Fruit fly (Drosophila melanogaster) whole organism, embryonic: ENCODE results near the gene Nf1.

Experiments
- ATbp ChIP-seq: fragments of 200-800 bp; sonication (Bioruptor generic); optimal IDR thresholded peaks from 2 replicates; lab custom pipeline; 2017; ENCODE audit warnings: missing biosample characterization, mild to moderate bottlenecking, missing genetic modification characterization, missing genetic modification reagents
- Antp ChIP-seq: fragments of 200-800 bp; sonication (Bioruptor generic); optimal IDR thresholded peaks from 3 replicates; lab custom pipeline; 2016; ENCODE audit warnings: missing biosample characterization, missing genetic modification characterization
- B-H2 ChIP-seq: fragments of 200-800 bp; sonication (Bioruptor generic); optimal IDR thresholded peaks from 2 replicates; lab custom pipeline; 2018; ENCODE audit warnings: missing biosample characterization, mild to moderate bottlenecking, missing genetic modification characterization
- CG12104 ChIP-seq: fragments of 200-800 bp; sonication (Bioruptor generic); optimal IDR thresholded peaks from 3 replicates; lab custom pipeline; 2016; ENCODE audit warnings: missing biosample characterization, missing genetic modification characterization
- CG1233 ChIP-seq: fragments of 200-800 bp; sonication (Bioruptor generic); optimal IDR thresholded peaks from 4 replicates; lab custom pipeline; 2018; ENCODE audit warnings: missing biosample characterization, mild to moderate bottlenecking, missing genetic modification characterization
- CG15479 ChIP-seq: fragments of 200-800 bp; sonication (Bioruptor generic); optimal IDR thresholded peaks from 3 replicates; lab custom pipeline; 2019; ENCODE audit warnings: missing biosample characterization, mild to moderate bottlenecking, missing genetic modification characterization, moderate library complexity
- CG1602 ChIP-seq: fragments of 200-800 bp; sonication (Bioruptor generic); optimal IDR thresholded peaks from 3 replicates; lab custom pipeline; 2016; ENCODE audit warnings: missing biosample characterization, missing genetic modification characterization
- CG17359 ChIP-seq: fragments of 200-800 bp; sonication (Bioruptor generic); optimal IDR thresholded peaks from 3 replicates; lab custom pipeline; 2018; ENCODE audit warnings: missing biosample characterization, mild to moderate bottlenecking, missing genetic modification characterization, moderate library complexity
- CG18476 ChIP-seq: fragments of 200-800 bp; sonication (Bioruptor generic); optimal IDR thresholded peaks from 2 replicates; lab custom pipeline; 2016; ENCODE audit warnings: missing biosample characterization, mild to moderate bottlenecking, missing genetic modification characterization
- CG6175 ChIP-seq: fragments of 200-800 bp; sonication (Bioruptor generic); IDR thresholded peaks from 3 replicates; pipeline ENCODE4 v1.3.6; 2022; ENCODE audit warnings: missing biosample characterization, missing genetic modification characterization
- CG6813 ChIP-seq: fragments of 200-800 bp; sonication (Bioruptor generic); optimal IDR thresholded peaks from 2 replicates; lab custom pipeline; 2017; ENCODE audit warnings: missing biosample characterization, missing genetic modification characterization, mild to moderate bottlenecking, moderate library complexity, missing genetic modification reagents
- CG8944 ChIP-seq: fragments of 200-800 bp; sonication (Bioruptor generic); optimal IDR thresholded peaks from 3 replicates; lab custom pipeline; 2016; ENCODE audit warnings: missing biosample characterization, missing genetic modification characterization
- CG9932 ChIP-seq: fragments of 200-800 bp; sonication (Bioruptor generic); IDR thresholded peaks from 2 replicates; pipeline ENCODE4 v1.3.6; 2022; ENCODE audit warnings: missing biosample characterization, missing genetic modification characterization
- Dad ChIP-seq: fragments of 200-800 bp; sonication (Bioruptor generic); optimal IDR thresholded peaks from 3 replicates; lab custom pipeline; 2016; ENCODE audit warnings: missing biosample characterization, missing genetic modification characterization
- Dbx ChIP-seq: fragments of 200-800 bp; sonication (Bioruptor generic); IDR thresholded peaks from 3 replicates; pipeline ENCODE4 v1.3.6; 2022; ENCODE audit warnings: missing biosample characterization, missing genetic modification characterization
- Elba2 ChIP-seq: fragments of 200-800 bp; sonication (Bioruptor generic); optimal IDR thresholded peaks from 3 replicates; lab custom pipeline; 2016; ENCODE audit warnings: missing biosample characterization, missing genetic modification characterization
- Hand ChIP-seq: fragments of 200-800 bp; sonication (Bioruptor generic); optimal IDR thresholded peaks from 2 replicates; lab custom pipeline; 2017; ENCODE audit warnings: mild to moderate bottlenecking, missing biosample characterization, missing genetic modification reagents, missing genetic modification characterization
- Lpt ChIP-seq: fragments of >200 bp; optimal IDR thresholded peaks from 2 replicates; lab custom pipeline; 2018; ENCODE audit warnings: missing biosample characterization, missing genetic modification characterization
- Med ChIP-seq: fragments of 200-800 bp; sonication (Bioruptor generic); peaks from one replicate; lab custom pipeline; 2016; ENCODE audit warnings: missing biosample characterization, missing genetic modification characterization, mild to moderate bottlenecking, inconsistent platforms, moderate library complexity
- Optix ChIP-seq: fragments of 200-800 bp; sonication (Bioruptor generic); IDR thresholded peaks from 3 replicates; pipeline ENCODE4 v1.3.6; 2022; ENCODE audit warnings: missing biosample characterization, missing genetic modification characterization
- Ptx1 ChIP-seq: fragments of 200-800 bp; sonication (Bioruptor generic); IDR thresholded peaks from 2 replicates; pipeline ENCODE4 v1.3.6; 2022; ENCODE audit warnings: missing biosample characterization, missing genetic modification characterization
- Sry-δ ChIP-seq: fragments of 200-800 bp; sonication (Bioruptor generic); optimal IDR thresholded peaks from 2 replicates; lab custom pipeline; 2016; ENCODE audit warnings: missing biosample characterization, missing genetic modification characterization
- Stat92E ChIP-seq, 3 experiments: fragments of >200 bp in 2 of 3; fragments of 200-800 bp in 1 of 3; sonication (Bioruptor generic) in 1 of 3; optimal IDR thresholded peaks; 2 replicates each; lab custom pipeline; 2017 to 2019; ENCODE audit warnings: missing biosample characterization in 3 of 3, missing genetic modification characterization in 3 of 3, mild to moderate bottlenecking in 1 of 3, moderate library complexity in 1 of 3
- Trl ChIP-seq, 3 experiments: fragments of >200 bp in 2 of 3; fragments of 200-800 bp in 1 of 3; sonication (Bioruptor generic) in 1 of 3; optimal IDR thresholded peaks; 2 replicates in 1 of 3; 3 replicates in 2 of 3; lab custom pipeline; 2016 to 2017; ENCODE audit warnings: missing biosample characterization in 1 of 3, missing genetic modification characterization in 1 of 3
- Usf ChIP-seq: fragments of 200-800 bp; sonication (Bioruptor generic); optimal IDR thresholded peaks from 2 replicates; lab custom pipeline; 2017; ENCODE audit warnings: missing genotype, missing biosample characterization, missing genetic modification characterization
- Xbp1 ChIP-seq: fragments of 200-800 bp; sonication (Bioruptor generic); optimal IDR thresholded peaks from 3 replicates; lab custom pipeline; 2016; ENCODE audit warnings: missing biosample characterization, mild to moderate bottlenecking, missing genetic modification characterization
- YL-1 ChIP-seq: fragments of 200-800 bp; sonication (Bioruptor generic); optimal IDR thresholded peaks from 3 replicates; lab custom pipeline; 2017; ENCODE audit warnings: missing biosample characterization, mild to moderate bottlenecking, missing genetic modification characterization
- aop ChIP-seq: fragments of 200-800 bp; sonication (Bioruptor generic); IDR thresholded peaks from 2 replicates; pipeline ENCODE4 v1.3.6; 2022; ENCODE audit warnings: missing biosample characterization, missing genetic modification characterization
- ash1 ChIP-seq: fragments of 200-800 bp; sonication (Bioruptor generic); optimal IDR thresholded peaks from 2 replicates; lab custom pipeline; 2018; ENCODE audit warnings: missing biosample characterization, mild to moderate bottlenecking, missing genetic modification characterization
- croc ChIP-seq: fragments of 200-800 bp; sonication (Bioruptor generic); conservative IDR thresholded peaks from 3 replicates; pipeline ENCODE4 v1.3.6; 2022; ENCODE audit warnings: missing biosample characterization, missing genetic modification characterization
- crol ChIP-seq: fragments of 200-800 bp; sonication (Bioruptor generic); IDR thresholded peaks from 2 replicates; pipeline ENCODE4 v1.3.6; 2022; ENCODE audit warnings: missing biosample characterization, missing genetic modification characterization
- da ChIP-seq: fragments of 200-800 bp; sonication (Bioruptor generic); optimal IDR thresholded peaks from 2 replicates; lab custom pipeline; 2016; ENCODE audit warnings: missing biosample characterization, missing genetic modification characterization
- danr ChIP-seq: fragments of 200-800 bp; sonication (Bioruptor generic); IDR thresholded peaks from 2 replicates; pipeline ENCODE4 v1.3.6; 2022; ENCODE audit warnings: missing biosample characterization, missing genetic modification characterization
- disco-r ChIP-seq: fragments of 200-800 bp; sonication (Bioruptor generic); optimal IDR thresholded peaks from 2 replicates; lab custom pipeline; 2016; ENCODE audit warnings: missing biosample characterization, missing genetic modification characterization
- fd102C ChIP-seq: fragments of 200-800 bp; sonication (Bioruptor generic); optimal IDR thresholded peaks from 2 replicates; lab custom pipeline; 2018; ENCODE audit warnings: missing biosample characterization, mild to moderate bottlenecking, missing genetic modification characterization, moderate library complexity
- hbn ChIP-seq: fragments of 200-800 bp; sonication (Bioruptor generic); IDR thresholded peaks from 2 replicates; pipeline ENCODE4 v1.3.6; 2022; ENCODE audit warnings: missing biosample characterization, missing genetic modification characterization; ENCODE audit not compliant: partially characterized antibody
- jing ChIP-seq: fragments of 200-800 bp; sonication (Bioruptor generic); optimal IDR thresholded peaks from 2 replicates; lab custom pipeline; 2018; ENCODE audit warnings: missing biosample characterization, mild to moderate bottlenecking, missing genetic modification characterization
- lmd ChIP-seq: fragments of 200-800 bp; sonication (Bioruptor generic); IDR thresholded peaks from 2 replicates; pipeline ENCODE4 v1.3.6; 2022; ENCODE audit warnings: missing biosample characterization, missing genetic modification characterization
- lov ChIP-seq, 2 experiments: fragments of 200-800 bp in 1 of 2; fragments of >200 bp in 1 of 2; sonication (Bioruptor generic) in 1 of 2; IDR thresholded peaks in 1 of 2; optimal IDR thresholded peaks in 1 of 2; 2 replicates in 1 of 2; 3 replicates in 1 of 2; pipeline versions ENCODE4 v1.3.6 to Lab custom; 2017 to 2022; ENCODE audit warnings: missing biosample characterization in 1 of 2, missing genetic modification characterization in 1 of 2
- p53 ChIP-seq: fragments of 200-800 bp; sonication (Bioruptor generic); optimal IDR thresholded peaks from 2 replicates; lab custom pipeline; 2016; ENCODE audit warnings: missing biosample characterization, missing genetic modification characterization
- pros ChIP-seq: fragments of 200-800 bp; sonication (Bioruptor generic); optimal IDR thresholded peaks from 3 replicates; lab custom pipeline; 2019; ENCODE audit warnings: missing biosample characterization, mild to moderate bottlenecking, missing genetic modification characterization, moderate library complexity
- psq ChIP-seq: fragments of 200-800 bp; sonication (Bioruptor generic); optimal IDR thresholded peaks from 2 replicates; lab custom pipeline; 2017; ENCODE audit warnings: missing biosample characterization, missing genetic modification characterization
- sens ChIP-seq: fragments of 200-800 bp; sonication (Bioruptor generic); peaks from one replicate; lab custom pipeline; 2016; ENCODE audit warnings: missing biosample characterization, missing genetic modification characterization
- slbo ChIP-seq: fragments of 200-800 bp; sonication (Bioruptor generic); IDR thresholded peaks from 2 replicates; pipeline ENCODE4 v1.3.6; 2022; ENCODE audit warnings: missing biosample characterization, missing genetic modification characterization
- stc ChIP-seq: fragments of 200-800 bp; sonication (Bioruptor generic); IDR thresholded peaks from 2 replicates; pipeline ENCODE4 v1.3.6; 2022; ENCODE audit warnings: missing biosample characterization, missing genetic modification characterization
- tll ChIP-seq, 2 experiments: fragments of 200-800 bp in 1 of 2; fragments of >200 bp in 1 of 2; sonication (Bioruptor generic) in 1 of 2; optimal IDR thresholded peaks; 2 replicates each; lab custom pipeline; 2017 to 2019; ENCODE audit warnings: missing biosample characterization in 2 of 2, missing genetic modification characterization in 2 of 2, mild to moderate bottlenecking in 1 of 2, moderate library complexity in 1 of 2
- vnd ChIP-seq: fragments of 200-800 bp; sonication (Bioruptor generic); IDR thresholded peaks from 3 replicates; pipeline ENCODE4 v1.3.6; 2022; ENCODE audit warnings: missing biosample characterization, missing genetic modification characterization; ENCODE audit not compliant: partially characterized antibody
- wek ChIP-seq: fragments of 200-800 bp; sonication (Bioruptor generic); optimal IDR thresholded peaks from 3 replicates; lab custom pipeline; 2018; ENCODE audit warnings: missing biosample characterization, mild to moderate bottlenecking, missing genetic modification characterization, moderate library complexity
- zen2 ChIP-seq: fragments of 200-800 bp; sonication (Bioruptor generic); IDR thresholded peaks from 3 replicates; pipeline ENCODE4 v1.3.6; 2022; ENCODE audit warnings: missing biosample characterization, missing genetic modification characterization; ENCODE audit not compliant: partially characterized antibody

The Nf1 gene

DNA sequence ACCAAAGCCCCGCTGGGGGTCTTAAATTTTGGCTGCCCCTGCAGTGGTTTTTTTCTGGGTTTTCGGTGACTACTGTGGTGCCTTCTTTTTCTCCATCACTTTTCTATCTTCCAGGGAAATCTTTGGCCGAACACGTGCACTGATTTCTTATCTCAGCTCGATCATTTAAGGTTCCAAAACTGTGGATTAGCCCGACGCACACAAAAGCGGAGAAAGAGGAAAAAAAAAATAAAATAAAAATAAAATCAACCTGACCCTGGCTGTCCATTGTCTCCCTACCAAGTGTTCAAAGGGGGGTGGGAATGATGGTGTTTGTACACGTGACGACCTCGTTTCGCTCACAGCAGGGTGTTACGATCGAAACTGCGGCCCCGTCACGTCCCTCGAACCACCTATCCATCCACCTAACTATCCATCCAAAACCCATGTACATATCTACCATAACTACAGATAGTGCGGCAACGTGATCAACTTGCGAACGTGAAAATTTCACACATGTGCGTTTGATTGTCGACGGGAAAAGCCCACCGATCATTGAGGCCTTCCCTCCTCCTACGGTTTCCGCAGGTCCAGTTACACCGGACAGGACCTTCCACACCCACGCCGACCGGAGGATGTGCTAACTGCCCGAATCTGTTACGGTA lies 43.9 kb downstream of the Nf1 start:
- TF ChIP-seq Xbp1 (GFP tag; lab: Kevin White, UChicago) (no peak), da (GFP tag; lab: Kevin White, UChicago) (no peak), CG6813 (no peak), Sry-δ (GFP tag; lab: Kevin White, UChicago) (no peak), hbn (GFP tag; lab: Robert Waterston, UW) (no peak), CG12104 (GFP tag; lab: Kevin White, UChicago) (no peak), fd102C (no peak), YL-1 (GFP tag; lab: Kevin White, UChicago) (no peak), tll (GFP tag; optimal IDR thresholded peaks at IDR 0.05; lab: Kevin White, UChicago) (peak in 1 of 2 experiments; percentile 53), pros (GFP tag; lab: Kevin White, UChicago) (peak; percentile 75), disco-r (GFP tag; lab: Kevin White, UChicago) (no peak), CG18476 (no peak), crol (GFP tag; lab: Robert Waterston, UW) (peak; percentile 53; the same call in 1 of the 2 replicates), Dbx (GFP tag; lab: Robert Waterston, UW) (no peak), aop (GFP tag; lab: Robert Waterston, UW) (no peak), croc (GFP tag; lab: Robert Waterston, UW) (no peak), stc (GFP tag; lab: Robert Waterston, UW) (no peak), ATbp (no peak), Optix (GFP tag; lab: Robert Waterston, UW) (no peak), B-H2 (GFP tag; lab: Kevin White, UChicago) (no peak), Elba2 (GFP tag; lab: Kevin White, UChicago) (no peak), Hand (no peak), Ptx1 (GFP tag; lab: Robert Waterston, UW) (no peak), psq (GFP tag; lab: Kevin White, UChicago) (no peak), wek (no peak), CG1602 (GFP tag; lab: Kevin White, UChicago) (no peak), Lpt (no peak), CG17359 (tag; lab: Kevin White, UChicago) (peak; percentile 71), Stat92E (GFP tag; optimal IDR thresholded peaks at IDR 0.05; lab: Kevin White, UChicago) (peak in 1 of 3 experiments; percentile 57), Med (no peak), CG9932 (no peak), zen2 (GFP tag; lab: Robert Waterston, UW) (no peak), ash1 (GFP tag; lab: Kevin White, UChicago) (no peak), Trl (optimal IDR thresholded peaks at IDR 0.05; lab: Kevin White, UChicago) (no peak), Trl (GFP tag; optimal IDR thresholded peaks at IDR 0.05; lab: Kevin White, UChicago) (no peak), CG15479 (peak; percentile 52), sens (GFP tag; lab: Kevin White, UChicago) (peak; percentile 67), danr (GFP tag; lab: Robert Waterston, UW) (no peak), Antp (GFP tag; lab: Kevin White, UChicago) (no peak), lmd (GFP tag; lab: Robert Waterston, UW) (no peak), lov (optimal IDR thresholded peaks at IDR 0.05; lab: Kevin White, UChicago) (no peak), lov (GFP tag; IDR thresholded peaks at IDR 0.05; lab: Robert Waterston, UW) (0 out of 3 replicates have a peak, but pooled peaks have one; percentile 60), p53 (GFP tag; lab: Kevin White, UChicago) (peak; percentile 33), CG8944 (GFP tag; lab: Kevin White, UChicago) (no peak), slbo (GFP tag; lab: Robert Waterston, UW) (no peak), CG1233 (no peak), Usf (GFP tag; lab: Kevin White, UChicago) (no peak), CG6175 (GFP tag; lab: Robert Waterston, UW) (no peak), vnd (GFP tag; lab: Robert Waterston, UW) (no peak), Dad (GFP tag; lab: Kevin White, UChicago) (no peak), jing (GFP tag; lab: Kevin White, UChicago) (no peak)
